Worm (Caenorhabditis elegans) whole organism, mixed stage, embryonic: ENCODE measurements around the gene dyc-1.

ENCODE experiments used
- M03D4.4 ChIP-seq: sonication (generic microtip); optimal IDR thresholded peaks from 2 replicates; lab custom pipeline; 2017; ENCODE audit warnings: mild to moderate bottlenecking, missing genetic modification characterization, missing compliant biosample characterization
- blmp-1 ChIP-seq: fragments of 150-350 bp; optimal IDR thresholded peaks from 2 replicates; lab custom pipeline; 2014; ENCODE audit warnings: missing biosample characterization, missing genetic modification characterization
- ceh-39 ChIP-seq: fragments of 150-350 bp; optimal IDR thresholded peaks from 2 replicates; lab custom pipeline; 2014; ENCODE audit warnings: missing biosample characterization, missing genetic modification characterization
- ceh-83 ChIP-seq: fragments of 200-800 bp; sonication (Bioruptor generic); optimal IDR thresholded peaks from 2 replicates; lab custom pipeline; 2018; ENCODE audit warnings: mild to moderate bottlenecking, missing genetic modification characterization, missing compliant biosample characterization
- drap-1 ChIP-seq: fragments of 200-800 bp; sonication (Bioruptor generic); optimal IDR thresholded peaks from 3 replicates; lab custom pipeline; 2018; ENCODE audit warnings: mild to moderate bottlenecking, missing genetic modification characterization, missing compliant biosample characterization
- elt-1 ChIP-seq: sonication (generic microtip); optimal IDR thresholded peaks from 2 replicates; lab custom pipeline; 2017; ENCODE audit warnings: missing genetic modification characterization, mild to moderate bottlenecking, missing compliant biosample characterization, antibody characterized with exemption, moderate library complexity, borderline replicate concordance; ENCODE audit not compliant: insufficient read depth
- elt-3 ChIP-seq: fragments of 150-350 bp; optimal IDR thresholded peaks from 2 replicates; lab custom pipeline; 2014; ENCODE audit warnings: missing biosample characterization, missing genetic modification characterization
- flh-1 ChIP-seq: fragments of 200-800 bp; sonication (Bioruptor generic); optimal IDR thresholded peaks from 2 replicates; lab custom pipeline; 2018; ENCODE audit warnings: mild to moderate bottlenecking, missing genetic modification characterization, moderate library complexity, missing compliant biosample characterization
- ham-2 ChIP-seq: fragments of 200-800 bp; sonication (Bioruptor generic); optimal IDR thresholded peaks from 2 replicates; lab custom pipeline; 2018; ENCODE audit warnings: mild to moderate bottlenecking, missing genetic modification characterization, missing compliant biosample characterization
- hlh-1 ChIP-seq: fragments of 150-350 bp; optimal IDR thresholded peaks from 2 replicates; lab custom pipeline; 2014; ENCODE audit warnings: missing biosample characterization, missing genetic modification reagents, missing genetic modification characterization
- lin-13 ChIP-seq: fragments of 150-350 bp; optimal IDR thresholded peaks from 2 replicates; lab custom pipeline; 2014; ENCODE audit warnings: missing biosample characterization, missing genetic modification characterization
- lin-32 ChIP-seq: fragments of 200-800 bp; sonication (Bioruptor generic); optimal IDR thresholded peaks from 2 replicates; lab custom pipeline; 2018; ENCODE audit warnings: mild to moderate bottlenecking, missing genetic modification characterization, missing compliant biosample characterization
- mab-5 ChIP-seq: fragments of 150-350 bp; optimal IDR thresholded peaks from 2 replicates; lab custom pipeline; 2014; ENCODE audit warnings: missing biosample characterization, missing genetic modification characterization
- mep-1 ChIP-seq: fragments of 150-350 bp; optimal IDR thresholded peaks from 2 replicates; lab custom pipeline; 2017; ENCODE audit warnings: missing biosample characterization, missing genetic modification reagents, missing genetic modification characterization, inconsistent platforms
- mls-2 ChIP-seq: sonication (generic microtip); optimal IDR thresholded peaks from 2 replicates; lab custom pipeline; 2016; ENCODE audit warnings: mild to moderate bottlenecking, missing genetic modification characterization, moderate library complexity, missing compliant biosample characterization
- nhr-12 ChIP-seq: fragments of 150-350 bp; optimal IDR thresholded peaks from 2 replicates; lab custom pipeline; 2014; ENCODE audit warnings: missing biosample characterization, missing genetic modification characterization
- nhr-2 ChIP-seq: fragments of 150-350 bp; optimal IDR thresholded peaks from 2 replicates; lab custom pipeline; 2014; ENCODE audit warnings: missing biosample characterization, missing genetic modification characterization
- nhr-237 ChIP-seq: fragments of 150-350 bp; optimal IDR thresholded peaks from 2 replicates; lab custom pipeline; 2014; ENCODE audit warnings: missing biosample characterization, missing genetic modification characterization
- nhr-76 ChIP-seq: sonication (generic microtip); optimal IDR thresholded peaks from 2 replicates; lab custom pipeline; 2017; ENCODE audit warnings: missing biosample characterization, missing genetic modification characterization
- pha-4 ChIP-seq: fragments of 150-350 bp; optimal IDR thresholded peaks from 2 replicates; lab custom pipeline; 2018; ENCODE audit warnings: missing biosample characterization, missing genetic modification reagents, missing genetic modification characterization
- sem-2 ChIP-seq: fragments of 200-800 bp; sonication (Bioruptor generic); optimal IDR thresholded peaks from 2 replicates; lab custom pipeline; 2018; ENCODE audit warnings: mild to moderate bottlenecking, missing genetic modification characterization, missing compliant biosample characterization
- snpc-4 ChIP-seq: fragments of 150-350 bp; optimal IDR thresholded peaks from 2 replicates; lab custom pipeline; 2014; ENCODE audit warnings: missing biosample characterization, missing genetic modification characterization
- tbx-8 ChIP-seq: fragments of 200-800 bp; sonication (Bioruptor generic); optimal IDR thresholded peaks from 2 replicates; lab custom pipeline; 2018; ENCODE audit warnings: mild to moderate bottlenecking, missing genetic modification characterization, moderate library complexity, missing compliant biosample characterization
- unc-120 ChIP-seq: sonication (generic microtip); optimal IDR thresholded peaks from 2 replicates; lab custom pipeline; 2017; ENCODE audit warnings: missing genetic modification characterization, missing compliant biosample characterization; ENCODE audit not compliant: poor library complexity, severe bottlenecking
- unc-39 ChIP-seq: fragments of 150-350 bp; optimal IDR thresholded peaks from 2 replicates; lab custom pipeline; 2014; ENCODE audit warnings: missing biosample characterization, missing genetic modification characterization
- unc-62 ChIP-seq: fragments of 150-350 bp; optimal IDR thresholded peaks from 2 replicates; lab custom pipeline; 2014; ENCODE audit warnings: missing biosample characterization, missing genetic modification reagents, missing genetic modification characterization
- zip-8 ChIP-seq: fragments of 150-350 bp; optimal IDR thresholded peaks from 2 replicates; lab custom pipeline; 2014; ENCODE audit warnings: missing biosample characterization, missing genetic modification characterization
- ztf-11 ChIP-seq: fragments of 150-350 bp; optimal IDR thresholded peaks from 2 replicates; lab custom pipeline; 2014; ENCODE audit warnings: missing biosample characterization, missing genetic modification characterization

dyc-1 gene

ce11 chrX:14049235-14049634 lies at the start of gene dyc-1:
dyc-1 (plus strand) TSS chrX:14049535.
- TF ChIP-seq flh-1 = no peak

- TF ChIP-seq mep-1 (tag; lab: Kevin White, UChicago) = no peak
- no peak for TF ChIP-seq sem-2 (GFP tag; lab: Kevin White, UChicago)
- no peak for TF ChIP-seq ztf-11
- no peak for TF ChIP-seq elt-1 (tag; lab: Kevin White, UChicago)
- no peak for TF ChIP-seq ham-2 (GFP tag; lab: Kevin White, UChicago)
- TF ChIP-seq pha-4 (tag; lab: Kevin White, UChicago) = no peak
Measured at ce11 chrX:14000198-14000748, 49.1 kb upstream of the dyc-1 start.

ce11 chrX:14001494-14001974 lies 47.8 kb upstream of the dyc-1 start, which contains the start of gene cytb-5.1:
cytb-5.1 (plus strand) TSS chrX:14001924.
- TF ChIP-seq pha-4 (tag; lab: Kevin White, UChicago) (peak; percentile 44), mep-1 (tag; lab: Kevin White, UChicago) (peak; percentile 16), unc-120 (tag; lab: Kevin White, UChicago) (peak; percentile 15), ceh-83 (GFP tag; lab: Kevin White, UChicago) (peak; percentile 46), snpc-4 (tag; lab: Kevin White, UChicago) (no peak), nhr-2 (no peak)

- TF ChIP-seq drap-1 (GFP tag; lab: Kevin White, UChicago) (no peak), hlh-1 (tag; lab: Kevin White, UChicago) (no peak), M03D4.4 (tag; lab: Kevin White, UChicago) (no peak), unc-120 (tag; lab: Kevin White, UChicago) (no peak), nhr-237 (tag; lab: Kevin White, UChicago) (no peak), lin-13 (tag; lab: Kevin White, UChicago) (no peak)
Measured at ce11 chrX:14002739-14003138, 46.6 kb upstream of the dyc-1 start.

ce11 chrX:14003538-14003937 lies 45.8 kb upstream of the dyc-1 start:
- TF ChIP-seq unc-39 = no peak

ce11 chrX:14008130-14008529 lies 41.2 kb upstream of the dyc-1 start:
- TF ChIP-seq mls-2 (tag; lab: Kevin White, UChicago) (no peak), blmp-1 (tag; lab: Kevin White, UChicago) (no peak), ceh-39 (no peak), mab-5 (tag; lab: Kevin White, UChicago) (no peak), lin-32 (GFP tag; lab: Kevin White, UChicago) (no peak), nhr-237 (tag; lab: Kevin White, UChicago) (no peak), pha-4 (tag; lab: Kevin White, UChicago) (no peak), tbx-8 (no peak), M03D4.4 (tag; lab: Kevin White, UChicago) (no peak), zip-8 (no peak), hlh-1 (tag; lab: Kevin White, UChicago) (no peak), nhr-2 (no peak)
- TF ChIP-seq, all 35 proteins: peak for 0

- TF ChIP-seq pha-4 (tag; lab: Kevin White, UChicago) = no peak
Measured at ce11 chrX:14012417-14012816, 36.9 kb upstream of the dyc-1 start, which contains the start of gene tbc-19. tbc-19 (minus strand) TSS chrX:14012517.

ce11 chrX:14015366-14015765 lies 34.0 kb upstream of the dyc-1 start, which contains the start of gene C04C11.25:
C04C11.25 (minus strand) TSS chrX:14015466.
- TF ChIP-seq elt-3 (tag; lab: Kevin White, UChicago) (no peak), lin-32 (GFP tag; lab: Kevin White, UChicago) (no peak), unc-62 (GFP tag; lab: Kevin White, UChicago) (no peak), nhr-237 (tag; lab: Kevin White, UChicago) (no peak), tbx-8 (no peak), nhr-12 (tag; lab: Kevin White, UChicago) (no peak), mab-5 (tag; lab: Kevin White, UChicago) (no peak), zip-8 (no peak), ham-2 (GFP tag; lab: Kevin White, UChicago) (no peak), ceh-83 (GFP tag; lab: Kevin White, UChicago) (no peak), mls-2 (tag; lab: Kevin White, UChicago) (no peak), lin-13 (tag; lab: Kevin White, UChicago) (no peak), nhr-76 (no peak)
- TF ChIP-seq, all 35 proteins: peak for 0
